Worm (Caenorhabditis elegans): Measurements from ENCODE around the gene pat-3.

Gene pat-3

ce11 chrIII:3863814-3864507 is 50.0 kb downstream of the pat-3 start, which contains the start of gene acs-19:
Gene acs-19 (plus strand): TSS chrIII:3864489.
- TF ChIP-seq lsy-12 (tag; optimal IDR thresholded peaks at IDR 0.05) (no peak), fkh-2 (tag; optimal IDR thresholded peaks at IDR 0.05) (no peak), ama-1 (optimal IDR thresholded peaks at IDR 0.05) (peak; percentile 26), jun-1 (tag; optimal IDR thresholded peaks at IDR 0.05) (no peak), nhr-11 (tag; optimal IDR thresholded peaks at IDR 0.05) (no peak), elt-1 (tag; optimal IDR thresholded peaks at IDR 0.05) (no peak), lin-15B (tag; optimal IDR thresholded peaks at IDR 0.05) (no peak), egl-27 (tag; optimal IDR thresholded peaks at IDR 0.05) (no peak), eor-1 (tag; optimal IDR thresholded peaks at IDR 0.05) (no peak), nhr-28 (tag; optimal IDR thresholded peaks at IDR 0.05) (no peak), snpc-4 (tag; optimal IDR thresholded peaks at IDR 0.05) (no peak), ceh-9 (tag; optimal IDR thresholded peaks at IDR 0.05) (no peak), nhr-43 (tag; optimal IDR thresholded peaks at IDR 0.05; ENCODE audit: poor library complexity, severe bottlenecking) (peak; percentile 2), pqm-1 (tag; optimal IDR thresholded peaks at IDR 0.05) (no peak), hmg-11 (tag; optimal IDR thresholded peaks at IDR 0.05) (peak; percentile 14), fkh-10 (GFP tag; optimal IDR thresholded peaks at IDR 0.05) (peak; percentile 19), nhr-67 (tag; optimal IDR thresholded peaks at IDR 0.05) (no peak), elt-2 (tag; optimal IDR thresholded peaks at IDR 0.05) (peak; percentile 23), pha-4 (tag; optimal IDR thresholded peaks at IDR 0.05) (peak; percentile 5), skn-1 (tag; optimal IDR thresholded peaks at IDR 0.05) (no peak)

- TF ChIP-seq pqm-1 (tag; optimal IDR thresholded peaks at IDR 0.05) (peak; percentile 57), lin-15B (tag; optimal IDR thresholded peaks at IDR 0.05) (peak; percentile 96), pha-4 (tag; optimal IDR thresholded peaks at IDR 0.05) (peak; percentile 86), snpc-4 (tag; optimal IDR thresholded peaks at IDR 0.05) (peak; percentile 76), nhr-237 (tag; optimal IDR thresholded peaks at IDR 0.05) (no peak), daf-12 (tag; optimal IDR thresholded peaks at IDR 0.05) (no peak), nhr-76 (tag; optimal IDR thresholded peaks at IDR 0.05) (no peak), nhr-43 (tag; optimal IDR thresholded peaks at IDR 0.05; ENCODE audit: poor library complexity, severe bottlenecking) (peak; percentile 56), tbx-2 (tag; optimal IDR thresholded peaks at IDR 0.05) (peak; percentile 51), ztf-11 (tag; optimal IDR thresholded peaks at IDR 0.05) (no peak), nhr-11 (tag; optimal IDR thresholded peaks at IDR 0.05) (peak; percentile 37), R02D3.7 (tag; optimal IDR thresholded peaks at IDR 0.05) (peak; percentile 68), lsy-12 (tag; optimal IDR thresholded peaks at IDR 0.05) (peak; percentile 73), mml-1 (tag; optimal IDR thresholded peaks at IDR 0.05) (no peak), nhr-28 (tag; optimal IDR thresholded peaks at IDR 0.05) (no peak), ceh-28 (tag; optimal IDR thresholded peaks at IDR 0.05) (peak; percentile 54), elt-2 (tag; optimal IDR thresholded peaks at IDR 0.05) (peak; percentile 72), mdl-1 (tag; optimal IDR thresholded peaks at IDR 0.05) (no peak), sea-2 (GFP tag; optimal IDR thresholded peaks at IDR 0.05) (no peak), ceh-9 (tag; optimal IDR thresholded peaks at IDR 0.05) (no peak), ama-1 (optimal IDR thresholded peaks at IDR 0.05) (peak; percentile 97), nhr-77 (tag; optimal IDR thresholded peaks at IDR 0.05) (no peak), egl-5 (tag; optimal IDR thresholded peaks at IDR 0.05) (peak; percentile 24), fkh-10 (GFP tag; optimal IDR thresholded peaks at IDR 0.05) (peak; percentile 96), fkh-2 (tag; optimal IDR thresholded peaks at IDR 0.05) (no peak), zag-1 (tag; optimal IDR thresholded peaks at IDR 0.05) (no peak), nhr-67 (tag; optimal IDR thresholded peaks at IDR 0.05) (no peak), ceh-16 (tag; optimal IDR thresholded peaks at IDR 0.05) (no peak), lin-39 (tag; optimal IDR thresholded peaks at IDR 0.05) (peak; percentile 97), ZK546.5 (tag; optimal IDR thresholded peaks at IDR 0.05) (peak; percentile 9), nhr-23 (tag; optimal IDR thresholded peaks at IDR 0.05) (peak; percentile 91), egl-27 (tag; optimal IDR thresholded peaks at IDR 0.05) (no peak), nfya-1 (tag; optimal IDR thresholded peaks at IDR 0.05; ENCODE audit: insufficient read depth) (peak; percentile 94), unc-39 (tag; optimal IDR thresholded peaks at IDR 0.05) (no peak), ceh-82 (tag; optimal IDR thresholded peaks at IDR 0.05) (peak; percentile 32), fos-1 (tag; optimal IDR thresholded peaks at IDR 0.05) (no peak), jun-1 (tag; optimal IDR thresholded peaks at IDR 0.05) (peak; percentile 57), ztf-4 (tag; optimal IDR thresholded peaks at IDR 0.05) (peak; percentile 10), elt-1 (tag; optimal IDR thresholded peaks at IDR 0.05) (peak; percentile 32), nhr-25 (tag; optimal IDR thresholded peaks at IDR 0.05) (peak; percentile 79), unc-62 (GFP tag; optimal IDR thresholded peaks at IDR 0.05) (peak; percentile 18), hmg-11 (tag; optimal IDR thresholded peaks at IDR 0.05) (peak; percentile 98), elt-3 (tag; optimal IDR thresholded peaks at IDR 0.05) (no peak), nhr-12 (tag; optimal IDR thresholded peaks at IDR 0.05) (no peak), eor-1 (tag; optimal IDR thresholded peaks at IDR 0.05) (no peak), skn-1 (tag; optimal IDR thresholded peaks at IDR 0.05) (peak; percentile 49), aly-2 (tag; optimal IDR thresholded peaks at IDR 0.05) (no peak)
Observed at ce11 chrIII:3862918-3863385, 51.0 kb downstream of the pat-3 start, which contains the start of gene brc-1. Gene brc-1 (minus strand): TSS chrIII:3862968.
